Worm (Caenorhabditis elegans) whole organism, L3 larva: ENCODE results near the gene cest-2.2.

Experiments
- fkh-10 ChIP-seq: sonication (generic microtip); optimal IDR thresholded peaks from 2 replicates; lab custom pipeline; 2017; ENCODE audit warnings: missing biosample characterization, missing genetic modification reagents, missing genetic modification characterization
- nhr-76 ChIP-seq: fragments of 150-350 bp; sonication (generic microtip); optimal IDR thresholded peaks from 5 replicates; lab custom pipeline; 2014; ENCODE audit warnings: missing biosample characterization, missing genetic modification characterization
- pqm-1 ChIP-seq: fragments of 150-350 bp; optimal IDR thresholded peaks from 2 replicates; lab custom pipeline; 2017; ENCODE audit warnings: missing biosample characterization, missing genetic modification characterization, inconsistent platforms

ce11 chrV:14127834-14128233, 47.3 kb downstream of the cest-2.2 start:
- TF ChIP-seq nhr-76 (no peak), fkh-10 (GFP tag; lab: Kevin White, UChicago) (no peak), pqm-1 (tag; lab: Kevin White, UChicago) (no peak)
